Fruit fly (Drosophila melanogaster) whole organism, prepupa: ENCODE results near the gene MYPT-75D.

Experiments used
- Blimp-1 ChIP-seq: fragments of 200-800 bp; sonication (Bioruptor generic); optimal IDR thresholded peaks from 3 replicates; lab custom pipeline; 2017; ENCODE audit warnings: missing biosample characterization, missing genetic modification characterization, mild to moderate bottlenecking, moderate library complexity, missing genetic modification reagents
- CG10631 ChIP-seq: fragments of 200-800 bp; sonication (Bioruptor generic); optimal IDR thresholded peaks from 2 replicates; lab custom pipeline; 2016; ENCODE audit warnings: missing biosample characterization, missing genetic modification characterization
- CG10669 ChIP-seq: fragments of 200-800 bp; sonication (Bioruptor generic); optimal IDR thresholded peaks from 3 replicates; lab custom pipeline; 2018; ENCODE audit warnings: missing biosample characterization, mild to moderate bottlenecking, missing genetic modification characterization, moderate library complexity
- CG15336 ChIP-seq: fragments of 200-800 bp; sonication (Bioruptor generic); IDR thresholded peaks from 2 replicates; pipeline ENCODE4 v1.3.6; 2022; ENCODE audit warnings: missing biosample characterization, missing genetic modification characterization
- CG1621 ChIP-seq: fragments of 200-800 bp; sonication (Bioruptor generic); optimal IDR thresholded peaks from 3 replicates; lab custom pipeline; 2018; ENCODE audit warnings: missing biosample characterization, mild to moderate bottlenecking, missing genetic modification characterization
- CG16779 ChIP-seq: fragments of 200-800 bp; sonication (Bioruptor generic); optimal IDR thresholded peaks from 3 replicates; lab custom pipeline; 2017; ENCODE audit warnings: missing biosample characterization, mild to moderate bottlenecking, missing genetic modification characterization
- CG32006 ChIP-seq: fragments of 200-800 bp; sonication (Bioruptor generic); optimal IDR thresholded peaks from 3 replicates; lab custom pipeline; 2017; ENCODE audit warnings: missing biosample characterization, mild to moderate bottlenecking, missing genetic modification characterization
- CG4318 ChIP-seq: fragments of 200-800 bp; sonication (Bioruptor generic); optimal IDR thresholded peaks from 3 replicates; lab custom pipeline; 2017; ENCODE audit warnings: missing biosample characterization, mild to moderate bottlenecking, missing genetic modification characterization
- CG6163 ChIP-seq: fragments of 200-800 bp; sonication (Bioruptor generic); IDR thresholded peaks from 3 replicates; pipeline ENCODE4 v1.3.6; 2022; ENCODE audit warnings: missing biosample characterization, missing genetic modification characterization
- CG6276 ChIP-seq: fragments of 200-800 bp; sonication (Bioruptor generic); optimal IDR thresholded peaks from 2 replicates; lab custom pipeline; 2017; ENCODE audit warnings: missing biosample characterization, mild to moderate bottlenecking, missing genetic modification characterization
- CG6808 ChIP-seq: fragments of 200-800 bp; sonication (Bioruptor generic); optimal IDR thresholded peaks from 3 replicates; lab custom pipeline; 2017; ENCODE audit warnings: missing biosample characterization, missing genetic modification characterization, mild to moderate bottlenecking, moderate library complexity, missing genetic modification reagents
- Eip75B ChIP-seq: fragments of 200-800 bp; sonication (Bioruptor generic); optimal IDR thresholded peaks from 3 replicates; lab custom pipeline; 2016; ENCODE audit warnings: missing biosample characterization, missing genetic modification characterization
- Eip78C ChIP-seq: fragments of 200-800 bp; sonication (Bioruptor generic); peaks from one replicate; lab custom pipeline; 2016; ENCODE audit warnings: missing biosample characterization, missing genetic modification characterization
- Eip93F ChIP-seq: fragments of 200-800 bp; sonication (Bioruptor generic); optimal IDR thresholded peaks from 2 replicates; lab custom pipeline; 2016; ENCODE audit warnings: missing biosample characterization, mild to moderate bottlenecking, missing genetic modification characterization
- Ets21C ChIP-seq: fragments of 200-800 bp; sonication (Bioruptor generic); optimal IDR thresholded peaks from 3 replicates; lab custom pipeline; 2016; ENCODE audit warnings: missing biosample characterization, missing genetic modification characterization
- Lpt ChIP-seq: fragments of 200-800 bp; sonication (Bioruptor generic); optimal IDR thresholded peaks from 3 replicates; lab custom pipeline; 2016; ENCODE audit warnings: missing biosample characterization, missing genetic modification characterization
- Smox ChIP-seq: fragments of 200-800 bp; sonication (Bioruptor generic); optimal IDR thresholded peaks from 3 replicates; lab custom pipeline; 2016; ENCODE audit warnings: missing biosample characterization, missing genetic modification characterization
- Sox14 ChIP-seq: fragments of 200-800 bp; sonication (Bioruptor generic); optimal IDR thresholded peaks from 3 replicates; lab custom pipeline; 2016; ENCODE audit warnings: missing biosample characterization, missing genetic modification characterization
- achi ChIP-seq: fragments of 200-800 bp; sonication (Bioruptor generic); optimal IDR thresholded peaks from 3 replicates; lab custom pipeline; 2016; ENCODE audit warnings: missing biosample characterization, missing genetic modification characterization
- dac ChIP-seq: fragments of 200-800 bp; sonication (Bioruptor generic); optimal IDR thresholded peaks from 2 replicates; lab custom pipeline; 2017; ENCODE audit warnings: missing biosample characterization, mild to moderate bottlenecking, missing genetic modification characterization
- eg ChIP-seq: fragments of 200-800 bp; sonication (Bioruptor generic); IDR thresholded peaks from 3 replicates; pipeline ENCODE4 v1.3.6; 2022; ENCODE audit warnings: missing biosample characterization, missing genetic modification characterization
- esn ChIP-seq: fragments of 200-800 bp; sonication (Bioruptor generic); optimal IDR thresholded peaks from 2 replicates; lab custom pipeline; 2016; ENCODE audit warnings: missing biosample characterization, mild to moderate bottlenecking, missing genetic modification characterization, moderate library complexity
- fd85E ChIP-seq: fragments of 200-800 bp; sonication (Bioruptor generic); optimal IDR thresholded peaks from 3 replicates; lab custom pipeline; 2016; ENCODE audit warnings: missing biosample characterization, missing genetic modification characterization
- fkh ChIP-seq: fragments of 200-800 bp; sonication (Bioruptor generic); optimal IDR thresholded peaks from 3 replicates; lab custom pipeline; 2017; ENCODE audit warnings: missing biosample characterization, mild to moderate bottlenecking, missing genetic modification characterization, moderate library complexity
- lz ChIP-seq: fragments of 200-800 bp; sonication (Bioruptor generic); optimal IDR thresholded peaks from 3 replicates; lab custom pipeline; 2016; ENCODE audit warnings: missing biosample characterization, missing genetic modification characterization
- net ChIP-seq: fragments of 200-800 bp; sonication (Bioruptor generic); optimal IDR thresholded peaks from 3 replicates; lab custom pipeline; 2016; ENCODE audit warnings: missing biosample characterization, missing genetic modification characterization
- salr ChIP-seq, 2 experiments: fragments of 200-800 bp; sonication (Bioruptor generic); optimal IDR thresholded peaks; 3 replicates each; lab custom pipeline; 2016 to 2018; ENCODE audit warnings: missing biosample characterization in 2 of 2, missing genetic modification characterization in 2 of 2, mild to moderate bottlenecking in 1 of 2
- spab ChIP-seq: fragments of 200-800 bp; sonication (Bioruptor generic); optimal IDR thresholded peaks from 2 replicates; lab custom pipeline; 2017; ENCODE audit warnings: missing biosample characterization, mild to moderate bottlenecking, missing genetic modification characterization, missing genetic modification reagents
- ss ChIP-seq, 2 experiments: fragments of 200-800 bp; sonication (Bioruptor generic); optimal IDR thresholded peaks; 2 replicates in 1 of 2; 3 replicates in 1 of 2; lab custom pipeline; 2017 to 2018; ENCODE audit warnings: mild to moderate bottlenecking in 2 of 2, missing biosample characterization in 2 of 2, missing genetic modification characterization in 2 of 2, moderate library complexity in 1 of 2
- svp ChIP-seq: fragments of 200-800 bp; sonication (Bioruptor generic); peaks from one replicate; lab custom pipeline; 2016; ENCODE audit warnings: missing biosample characterization, missing genetic modification characterization
- topi ChIP-seq: fragments of 200-800 bp; sonication (Bioruptor generic); optimal IDR thresholded peaks from 3 replicates; lab custom pipeline; 2016; ENCODE audit warnings: missing biosample characterization, missing genetic modification characterization
- vri ChIP-seq: fragments of 200-800 bp; sonication (Bioruptor generic); optimal IDR thresholded peaks from 3 replicates; lab custom pipeline; 2016; ENCODE audit warnings: missing biosample characterization, mild to moderate bottlenecking, missing genetic modification characterization

MYPT-75D gene

DNA sequence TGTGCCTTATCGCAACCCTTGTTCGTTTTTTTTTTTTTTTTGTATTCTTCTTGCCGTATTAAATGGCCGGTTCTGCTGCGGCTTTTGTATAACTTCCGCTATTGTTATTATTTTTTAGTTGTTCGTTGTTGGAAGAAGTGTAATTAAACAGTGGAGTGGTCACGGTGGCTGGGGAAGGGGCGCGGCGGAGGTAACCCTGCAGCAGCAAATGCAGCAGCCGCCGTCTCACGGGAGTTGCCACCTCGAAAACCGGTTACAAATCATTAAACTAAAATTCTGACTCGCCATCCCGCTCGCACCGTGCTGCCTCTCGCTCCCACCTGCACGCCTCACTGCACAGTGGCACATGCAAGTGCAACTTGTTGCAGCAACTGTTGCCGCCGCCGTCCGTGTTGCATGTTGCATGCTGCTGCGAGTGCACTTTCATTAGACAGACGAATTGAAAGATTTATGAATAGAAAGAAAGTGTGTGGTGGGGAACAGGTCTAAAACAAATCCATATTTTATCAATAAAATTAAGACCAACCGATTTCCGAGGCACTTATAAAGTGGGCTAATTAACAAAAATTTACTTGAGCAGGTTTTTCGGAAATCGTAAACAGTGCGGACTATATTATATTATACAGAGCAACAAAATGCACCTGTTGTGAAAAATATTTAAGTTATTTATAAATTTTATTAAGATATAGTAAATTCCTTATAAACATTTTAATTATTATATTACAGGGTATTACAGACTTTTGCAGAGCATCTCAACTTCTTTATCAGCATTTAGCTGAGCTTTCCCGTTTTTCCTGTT, 2.1 kb downstream of the MYPT-75D start (continued):
- peak; percentile 26 for TF ChIP-seq dac (GFP tag; lab: Kevin White, UChicago)
- peak; percentile 1 for TF ChIP-seq CG1621 (tag; lab: Kevin White, UChicago)
- no peak for TF ChIP-seq fd85E (GFP tag; lab: Kevin White, UChicago)
- TF ChIP-seq CG6276 (GFP tag; lab: Kevin White, UChicago), result peak; percentile 74
- no peak for TF ChIP-seq lz (GFP tag; lab: Kevin White, UChicago)
- TF ChIP-seq Smox (GFP tag; lab: Kevin White, UChicago), result no peak
- no peak for TF ChIP-seq Sox14
- no peak for TF ChIP-seq topi
- peak; percentile 58 to 69 for TF ChIP-seq ss (GFP tag; optimal IDR thresholded peaks at IDR 0.05; lab: Kevin White, UChicago)
- peak; percentile 82 for TF ChIP-seq CG32006 (GFP tag; lab: Kevin White, UChicago)
- peak; percentile 30 for TF ChIP-seq svp (GFP tag; lab: Kevin White, UChicago)
- no peak; the same call in 2 of the 3 replicates for TF ChIP-seq eg (GFP tag; lab: Robert Waterston, UW)
- TF ChIP-seq Lpt (GFP tag; lab: Kevin White, UChicago), result no peak
- peak; percentile 51 for TF ChIP-seq CG4318 (GFP tag; lab: Kevin White, UChicago)
- no peak for TF ChIP-seq CG16779
- TF ChIP-seq spab (GFP tag; lab: Kevin White, UChicago), result no peak
- TF ChIP-seq CG10669 (GFP tag; lab: Kevin White, UChicago), result no peak
- TF ChIP-seq Eip75B (GFP tag; lab: Kevin White, UChicago), result no peak
- peak in 1 of 2 experiments; percentile 68 for TF ChIP-seq salr (GFP tag; optimal IDR thresholded peaks at IDR 0.05; lab: Kevin White, UChicago)
- no peak for TF ChIP-seq Blimp-1 (GFP tag; lab: Kevin White, UChicago)
- no peak for TF ChIP-seq net
- TF ChIP-seq, all 60 proteins: peak for 15

DNA sequence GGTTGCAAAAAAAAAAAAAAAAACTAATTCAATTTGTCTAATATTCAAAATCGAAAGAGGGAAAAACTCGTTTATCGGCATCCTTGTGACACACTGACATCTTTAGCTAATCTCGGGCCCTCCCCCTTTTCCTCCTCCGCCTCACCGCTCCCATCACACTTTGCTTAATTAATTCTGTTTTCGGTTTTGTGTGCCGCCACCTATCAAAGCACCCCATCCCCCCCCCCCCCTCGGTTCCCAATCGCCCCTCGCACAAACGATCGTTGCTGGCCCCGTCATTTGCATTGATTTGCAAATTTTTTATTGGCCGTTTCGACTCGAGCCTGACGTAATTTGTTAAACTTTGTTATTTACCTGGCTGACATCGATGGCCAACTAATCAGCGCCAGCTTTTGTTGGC, 2.7 kb downstream of the MYPT-75D start:
- TF ChIP-seq CG6163 (GFP tag; lab: Robert Waterston, UW) (no peak), CG6276 (GFP tag; lab: Kevin White, UChicago) (peak; percentile 6), Eip78C (GFP tag; lab: Kevin White, UChicago) (no peak), CG4318 (GFP tag; lab: Kevin White, UChicago) (no peak), esn (no peak), eg (GFP tag; lab: Robert Waterston, UW) (0 out of 3 replicates have a peak, but pooled peaks have one; percentile 15), Lpt (GFP tag; lab: Kevin White, UChicago) (no peak)

DNA sequence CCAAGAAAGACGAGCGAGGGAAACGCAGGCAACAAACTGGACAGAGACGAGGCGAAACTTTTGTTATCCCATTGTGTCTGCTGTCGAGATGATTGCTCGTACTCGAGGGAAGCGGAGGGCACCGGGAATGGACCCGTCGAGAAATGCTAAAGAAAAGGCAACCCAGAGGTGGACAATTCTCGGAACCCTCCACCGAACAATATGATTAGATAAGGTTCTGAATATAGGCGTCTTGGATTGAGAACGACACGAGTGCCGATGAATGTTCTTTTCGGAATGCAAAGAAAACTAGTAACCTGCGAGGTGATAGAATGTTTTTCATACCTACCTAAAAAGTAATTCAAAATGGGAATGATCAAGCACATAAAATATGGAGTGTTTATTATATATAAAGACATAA, 4.1 kb downstream of the MYPT-75D start:
- TF ChIP-seq achi (GFP tag; lab: Kevin White, UChicago), result no peak
- no peak for TF ChIP-seq CG16779
- no peak for TF ChIP-seq dac (GFP tag; lab: Kevin White, UChicago)
- no peak for TF ChIP-seq CG15336
- no peak for TF ChIP-seq CG6808 (GFP tag; lab: Kevin White, UChicago)
- no peak for TF ChIP-seq Ets21C (GFP tag; lab: Kevin White, UChicago)
- TF ChIP-seq Smox (GFP tag; lab: Kevin White, UChicago), result no peak
- TF ChIP-seq, all 60 proteins: peak for 0

DNA sequence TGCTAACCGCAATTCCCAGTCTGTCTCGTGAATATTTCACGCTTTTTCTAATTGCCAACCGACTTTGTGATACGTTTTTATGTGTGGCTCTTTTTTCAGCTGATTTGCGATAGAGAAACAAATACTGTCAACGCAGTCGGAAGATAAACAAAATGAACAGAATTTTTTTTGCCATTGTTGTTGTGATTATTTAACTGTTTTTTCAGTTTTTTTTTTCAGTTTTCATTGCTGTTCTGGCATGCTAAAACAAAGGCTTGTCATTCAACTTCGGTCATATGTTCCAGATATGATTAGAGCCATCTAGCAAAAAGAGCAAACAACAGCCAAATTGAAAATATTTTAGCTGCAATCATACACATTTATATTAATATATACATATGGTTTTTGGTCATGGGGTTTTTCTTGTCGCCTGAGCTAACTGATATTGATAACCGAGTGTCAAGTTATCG, 6.5 kb downstream of the MYPT-75D start:
- TF ChIP-seq vri (GFP tag; lab: Kevin White, UChicago) (peak; percentile 93), Eip93F (GFP tag; lab: Kevin White, UChicago) (peak; percentile 58), CG10631 (GFP tag; lab: Kevin White, UChicago) (no peak), fkh (GFP tag; lab: Kevin White, UChicago) (peak; percentile 64)
